Fruit fly (Drosophila melanogaster): ENCODE data around the gene Cox10.

The Cox10 gene

dm6 chr2L:10331066-10331847 is at the start of gene Cox10, which contains the start of gene Schip1:
Cox10 (plus strand) TSS chr2L:10331471.
Schip1 (minus strand) TSS chr2L:10331116.
- TF ChIP-seq usp (GFP tag; optimal IDR thresholded peaks at IDR 0.05) (no peak), pan (optimal IDR thresholded peaks at IDR 0.05) (no peak), EcR (GFP tag; optimal IDR thresholded peaks at IDR 0.05) (no peak), psq (optimal IDR thresholded peaks at IDR 0.05) (no peak)

DNA sequence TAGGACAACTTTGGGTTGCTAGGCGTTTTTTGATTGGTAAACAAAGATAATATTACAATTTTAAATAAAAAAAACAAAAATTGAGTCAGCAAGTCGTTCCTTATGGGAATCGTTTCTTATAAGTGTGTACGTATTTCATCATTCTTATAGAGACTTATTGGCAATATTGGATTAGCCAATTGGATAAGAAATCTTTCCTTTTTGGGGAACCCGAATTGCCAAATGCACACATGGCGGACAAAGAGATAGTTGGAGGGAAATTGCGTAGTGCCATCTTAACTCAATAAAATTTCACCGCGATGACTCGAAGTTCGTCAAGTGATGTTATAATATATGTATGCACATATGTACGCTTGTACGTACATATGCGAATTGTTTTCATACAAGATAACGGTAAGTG is 40.0 kb upstream of the Cox10 start:
- TF ChIP-seq psq (optimal IDR thresholded peaks at IDR 0.05) (no peak), EcR (GFP tag; optimal IDR thresholded peaks at IDR 0.05) (no peak), CG8478 (optimal IDR thresholded peaks at IDR 0.05) (no peak), usp (GFP tag; optimal IDR thresholded peaks at IDR 0.05) (no peak), pan (optimal IDR thresholded peaks at IDR 0.05) (no peak), Dll (optimal IDR thresholded peaks at IDR 0.05) (no peak)

DNA sequence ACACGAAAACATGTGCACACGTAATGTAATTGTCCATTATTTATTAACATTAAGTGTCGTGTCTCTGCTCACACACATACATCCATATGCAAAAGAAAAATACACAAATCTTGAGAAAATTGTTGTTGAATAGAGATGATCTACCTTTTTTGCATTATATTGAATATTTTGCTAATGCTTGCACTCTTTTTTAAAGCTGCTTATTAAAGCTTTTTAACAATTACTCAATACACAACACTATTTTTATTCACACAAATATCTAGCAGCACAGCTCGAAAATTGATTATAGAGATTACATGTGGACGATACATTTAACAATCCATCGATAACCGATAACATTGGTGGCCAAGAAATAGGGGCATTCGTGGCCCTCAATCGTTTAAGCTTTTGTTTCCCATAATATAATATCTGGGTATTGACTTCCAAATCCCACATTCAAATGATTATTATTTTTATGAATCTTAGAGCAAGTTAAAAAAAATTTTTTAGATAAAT is 39.2 kb upstream of the Cox10 start, which contains the start of gene Ufd4:
Gene Ufd4, minus strand, starts transcription at position 300 of the 495 bp plus-strand sequence.
- TF ChIP-seq Dll (optimal IDR thresholded peaks at IDR 0.05) (no peak), EcR (GFP tag; optimal IDR thresholded peaks at IDR 0.05) (no peak), psq (optimal IDR thresholded peaks at IDR 0.05) (no peak), usp (GFP tag; optimal IDR thresholded peaks at IDR 0.05) (no peak), CG8478 (optimal IDR thresholded peaks at IDR 0.05) (no peak), pan (optimal IDR thresholded peaks at IDR 0.05) (no peak)

dm6 chr2L:10294798-10295669 is 36.2 kb upstream of the Cox10 start, which contains the start of gene Hand:
Hand (minus strand) TSS chr2L:10295385.
- no peak for TF ChIP-seq usp (GFP tag; optimal IDR thresholded peaks at IDR 0.05)

DNA sequence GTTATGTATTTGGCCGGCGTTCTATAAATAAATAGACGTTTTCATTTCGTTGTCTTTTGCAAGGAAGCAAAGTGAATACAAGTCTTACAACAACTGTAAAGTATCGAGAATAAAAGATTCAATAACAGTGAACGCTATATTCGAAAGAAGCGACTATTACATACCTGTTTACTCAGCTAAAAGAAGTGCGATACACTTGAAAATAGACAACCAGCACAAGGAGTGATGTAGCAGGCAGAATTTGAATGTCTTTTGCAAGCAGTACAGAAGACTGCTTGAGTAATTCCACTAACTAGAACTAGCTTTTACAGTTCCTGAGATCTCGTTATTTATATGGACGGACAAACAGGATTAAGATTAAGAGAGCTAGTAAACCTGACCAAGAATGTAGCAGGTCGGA is 33.0 kb upstream of the Cox10 start:
- TF ChIP-seq Dll (optimal IDR thresholded peaks at IDR 0.05) (no peak), usp (GFP tag; optimal IDR thresholded peaks at IDR 0.05) (no peak), pan (optimal IDR thresholded peaks at IDR 0.05) (no peak), EcR (GFP tag; optimal IDR thresholded peaks at IDR 0.05) (no peak)

DNA sequence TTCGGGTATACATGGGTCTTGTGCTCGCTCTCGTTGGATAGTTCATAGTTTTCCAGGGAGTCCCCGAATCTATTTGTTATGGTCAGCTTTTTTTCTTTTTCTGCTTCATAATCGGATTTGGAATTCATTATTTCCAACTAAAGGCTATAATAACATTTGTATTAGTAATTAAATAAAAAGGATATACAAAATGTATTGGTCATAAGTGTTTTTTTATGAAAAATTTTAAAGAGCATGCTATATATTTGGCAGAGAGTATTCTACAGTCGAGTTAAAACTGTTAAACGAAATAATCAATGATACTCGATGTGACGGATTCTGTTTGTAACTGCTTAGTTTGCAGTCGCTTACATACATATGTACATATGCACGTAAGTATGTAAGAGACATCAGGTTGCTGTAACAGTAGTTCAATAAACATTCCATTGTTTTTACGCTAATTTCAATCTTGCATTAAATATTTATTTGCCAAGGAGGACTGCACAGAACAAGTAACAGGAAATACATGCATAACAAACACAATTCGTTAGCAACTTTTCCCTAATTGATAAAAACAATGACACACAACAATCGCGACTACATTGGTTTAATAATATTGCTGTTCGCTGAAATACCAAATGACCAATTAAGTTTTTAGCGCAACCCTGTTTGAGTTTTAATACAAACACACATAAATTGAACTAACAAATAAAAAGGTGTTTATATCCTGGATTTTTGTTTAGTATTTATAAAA is 32.0 kb upstream of the Cox10 start:
- no peak for TF ChIP-seq pan (optimal IDR thresholded peaks at IDR 0.05)
- no peak for TF ChIP-seq EcR (GFP tag; optimal IDR thresholded peaks at IDR 0.05)
- no peak for TF ChIP-seq CG8478 (optimal IDR thresholded peaks at IDR 0.05)
- no peak for TF ChIP-seq usp (GFP tag; optimal IDR thresholded peaks at IDR 0.05)
- TF ChIP-seq psq (optimal IDR thresholded peaks at IDR 0.05): no peak
- TF ChIP-seq Dll (optimal IDR thresholded peaks at IDR 0.05): no peak

DNA sequence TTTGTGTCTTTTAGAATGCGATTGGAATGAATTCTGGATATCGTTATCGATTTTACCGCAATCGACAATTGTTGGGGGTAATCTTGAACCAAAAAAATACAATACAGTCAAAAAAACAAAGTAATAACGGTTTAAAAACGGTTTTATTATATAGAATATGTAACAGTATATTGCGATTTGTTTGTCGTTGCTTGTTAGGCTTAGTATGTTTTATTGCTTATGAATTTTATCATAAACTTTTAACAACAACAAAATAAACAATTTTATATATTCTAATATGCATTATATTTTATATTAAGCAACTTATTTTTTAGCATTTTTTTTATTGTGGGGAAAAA is 31.5 kb upstream of the Cox10 start, which contains the start of gene CYLD:
Gene CYLD, minus strand, starts transcription at position 38 of the 338 bp plus-strand sequence.
- TF ChIP-seq Dll (optimal IDR thresholded peaks at IDR 0.05): no peak
- TF ChIP-seq CG8478 (optimal IDR thresholded peaks at IDR 0.05): no peak
- no peak for TF ChIP-seq psq (optimal IDR thresholded peaks at IDR 0.05)
- no peak for TF ChIP-seq EcR (GFP tag; optimal IDR thresholded peaks at IDR 0.05)
- TF ChIP-seq pan (optimal IDR thresholded peaks at IDR 0.05): no peak
- no peak for TF ChIP-seq usp (GFP tag; optimal IDR thresholded peaks at IDR 0.05)

dm6 chr2L:10301918-10302317 is 29.4 kb upstream of the Cox10 start, which contains the start of gene CG13138:
CG13138 (minus strand) TSS chr2L:10302018.
- TF ChIP-seq psq (optimal IDR thresholded peaks at IDR 0.05) (no peak), pan (optimal IDR thresholded peaks at IDR 0.05) (no peak), Dll (optimal IDR thresholded peaks at IDR 0.05) (no peak), EcR (GFP tag; optimal IDR thresholded peaks at IDR 0.05) (no peak), CG8478 (optimal IDR thresholded peaks at IDR 0.05) (no peak), usp (GFP tag; optimal IDR thresholded peaks at IDR 0.05) (no peak)

DNA sequence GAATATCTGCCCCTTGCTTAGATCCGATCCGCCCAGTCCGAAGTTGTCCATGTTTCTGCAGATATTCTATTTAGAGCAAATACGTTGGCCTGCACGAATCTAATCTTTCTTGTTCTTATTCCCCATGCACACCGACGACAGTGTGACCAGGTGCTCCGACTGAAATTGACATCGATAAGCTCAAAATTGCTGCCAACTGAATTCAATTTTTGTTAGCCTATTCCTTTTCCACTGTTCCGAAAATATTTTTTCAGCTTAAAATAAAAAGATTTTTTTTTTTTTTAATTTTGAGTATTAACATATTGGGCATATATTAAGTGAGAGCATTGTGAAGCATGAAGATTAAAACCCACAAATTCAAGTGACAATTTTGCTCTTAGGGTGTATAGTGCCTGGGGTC is 27.5 kb upstream of the Cox10 start, which contains the start of gene nmd:
Gene nmd, minus strand, starts transcription at position 162 of the 400 bp plus-strand sequence.
- TF ChIP-seq pan (optimal IDR thresholded peaks at IDR 0.05): no peak
- TF ChIP-seq psq (optimal IDR thresholded peaks at IDR 0.05): no peak
- no peak for TF ChIP-seq CG8478 (optimal IDR thresholded peaks at IDR 0.05)
- no peak for TF ChIP-seq usp (GFP tag; optimal IDR thresholded peaks at IDR 0.05)
- TF ChIP-seq EcR (GFP tag; optimal IDR thresholded peaks at IDR 0.05): no peak
- TF ChIP-seq Dll (optimal IDR thresholded peaks at IDR 0.05): no peak

- no peak for TF ChIP-seq pan (optimal IDR thresholded peaks at IDR 0.05)
Measured at dm6 chr2L:10305538-10306147, 25.6 kb upstream of the Cox10 start.

dm6 chr2L:10306518-10307260 is 24.6 kb upstream of the Cox10 start, which contains the start of the genes CG5390 and CG4968:
CG5390 (minus strand) TSS chr2L:10306594.
CG4968 (plus strand) TSS chr2L:10306922.
- TF ChIP-seq EcR (GFP tag; optimal IDR thresholded peaks at IDR 0.05): no peak
- no peak for TF ChIP-seq Dll (optimal IDR thresholded peaks at IDR 0.05)
- TF ChIP-seq usp (GFP tag; optimal IDR thresholded peaks at IDR 0.05): no peak
- no peak for TF ChIP-seq psq (optimal IDR thresholded peaks at IDR 0.05)
- no peak for TF ChIP-seq pan (optimal IDR thresholded peaks at IDR 0.05)
- TF ChIP-seq CG8478 (optimal IDR thresholded peaks at IDR 0.05): no peak
